Worm (Caenorhabditis elegans) whole organism, midembryonic: ENCODE results near the gene C04G6.4.

ENCODE experiments used
- flt-1 ChIP-seq: fragments of 200-800 bp; sonication (Bioruptor generic); IDR thresholded peaks from 2 replicates; pipeline ENCODE4 v1.3.6; 2022; ENCODE audit warnings: missing genetic modification characterization, missing compliant biosample characterization
- klf-2 ChIP-seq: fragments of 200-800 bp; sonication (Bioruptor generic); conservative IDR thresholded peaks from 2 replicates; pipeline ENCODE4 v1.3.6; 2022; ENCODE audit warnings: missing genetic modification reagents, missing genetic modification characterization, missing compliant biosample characterization

- no peak for TF ChIP-seq klf-2 (GFP tag; lab: Robert Waterston, UW)
- TF ChIP-seq flt-1 (GFP tag; lab: Robert Waterston, UW) = no peak
Measured at ce11 chrII:5048185-5048795, 35.0 kb downstream of the C04G6.4 start.
